Fruit fly (Drosophila melanogaster): ENCODE measurements around the gene CG31752.

The CG31752 gene

DNA sequence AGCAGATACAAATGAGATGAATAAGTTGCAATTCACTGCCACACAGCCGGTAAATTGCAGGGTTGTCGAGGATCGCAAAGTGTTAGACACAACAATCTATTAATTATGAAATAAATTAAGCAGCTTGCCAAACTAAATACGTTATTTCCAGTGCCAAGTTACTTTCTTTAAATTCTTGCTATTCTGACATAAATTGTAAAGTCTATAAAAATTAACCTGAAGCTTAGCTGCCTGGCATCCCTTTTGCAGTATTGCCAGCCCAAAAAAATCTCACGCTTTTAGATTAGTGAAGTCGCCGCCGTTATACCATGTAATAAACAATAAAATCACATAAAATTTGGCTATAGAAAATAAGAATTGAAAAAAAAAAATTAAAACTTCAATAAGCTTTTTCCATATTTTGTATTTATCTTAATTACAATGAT lies 16.5 kb upstream of the CG31752 start (continued):
- TF ChIP-seq Ets21C (GFP tag; optimal IDR thresholded peaks at IDR 0.05) (peak; percentile 96), CG7368 (GFP tag; optimal IDR thresholded peaks at IDR 0.05) (peak; percentile 95), CG11902 (GFP tag; optimal IDR thresholded peaks at IDR 0.05) (peak; percentile 93), OdsH (GFP tag; optimal IDR thresholded peaks at IDR 0.05) (peak; percentile 97), Blimp-1 (GFP tag; optimal IDR thresholded peaks at IDR 0.05) (peak; percentile 84), CG6276 (GFP tag; optimal IDR thresholded peaks at IDR 0.05) (peak; percentile 91), Sox14 (GFP tag; optimal IDR thresholded peaks at IDR 0.05) (peak; percentile 98), esn (GFP tag; optimal IDR thresholded peaks at IDR 0.05) (peak; percentile 97), CG10631 (GFP tag; optimal IDR thresholded peaks at IDR 0.05) (peak; percentile 96), CG34406 (GFP tag; optimal IDR thresholded peaks at IDR 0.05) (peak; percentile 95), CG6792 (GFP tag; optimal IDR thresholded peaks at IDR 0.05) (peak; percentile 94), ss (GFP tag; optimal IDR thresholded peaks at IDR 0.05) (peak; percentile 89 to 94), CG10669 (GFP tag; optimal IDR thresholded peaks at IDR 0.05) (peak; percentile 94), CG6163 (GFP tag; IDR thresholded peaks at IDR 0.05) (peak; percentile 98), dsx (GFP tag; optimal IDR thresholded peaks at IDR 0.05; ENCODE audit: poor library complexity, severe bottlenecking) (peak; percentile 95), net (GFP tag; optimal IDR thresholded peaks at IDR 0.05) (peak; percentile 97), CG11294 (GFP tag; IDR thresholded peaks at IDR 0.05) (peak; percentile 93), fd85E (GFP tag; optimal IDR thresholded peaks at IDR 0.05) (peak; percentile 66), salr (GFP tag; optimal IDR thresholded peaks at IDR 0.05) (peak; percentile 90 to 93), eg (GFP tag; IDR thresholded peaks at IDR 0.05) (peak; percentile 98), pdm3 (GFP tag; optimal IDR thresholded peaks at IDR 0.05) (peak; percentile 98), CG32006 (GFP tag; optimal IDR thresholded peaks at IDR 0.05) (peak; percentile 97), lz (GFP tag; optimal IDR thresholded peaks at IDR 0.05) (peak; percentile 98), svp (GFP tag) (peak; percentile 99), Eip93F (GFP tag; optimal IDR thresholded peaks at IDR 0.05) (peak; percentile 85), CG6808 (GFP tag; optimal IDR thresholded peaks at IDR 0.05) (peak; percentile 94), spab (GFP tag; optimal IDR thresholded peaks at IDR 0.05) (peak; percentile 84), Hr39 (GFP tag; optimal IDR thresholded peaks at IDR 0.05) (peak; percentile 98)

DNA sequence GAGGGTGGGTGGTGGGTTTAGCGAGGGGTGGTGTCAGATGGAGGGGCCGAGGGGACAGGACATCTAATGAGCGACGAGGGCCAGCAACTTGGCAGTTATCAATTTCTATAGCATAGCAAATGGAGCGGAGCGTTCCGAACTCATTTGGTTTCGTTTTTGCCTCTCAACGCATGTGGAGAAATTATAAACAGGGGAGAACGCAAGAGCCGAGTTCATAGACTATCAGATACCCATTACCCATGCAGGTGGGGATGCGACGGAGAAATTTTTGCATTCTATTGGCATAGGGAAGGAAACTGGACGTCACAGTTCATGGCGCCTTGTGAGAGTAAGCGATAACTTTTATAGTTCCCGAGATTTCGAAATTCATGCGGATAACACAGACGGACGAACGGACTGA lies 11.1 kb upstream of the CG31752 start:
- TF ChIP-seq spab (GFP tag; optimal IDR thresholded peaks at IDR 0.05), result no peak
- no peak for TF ChIP-seq esn (GFP tag; optimal IDR thresholded peaks at IDR 0.05)
- no peak for TF ChIP-seq Met (GFP tag; optimal IDR thresholded peaks at IDR 0.05)
- no peak for TF ChIP-seq svp (GFP tag)
- no peak for TF ChIP-seq topi (GFP tag; optimal IDR thresholded peaks at IDR 0.05)
- no peak for TF ChIP-seq Eip93F (GFP tag; optimal IDR thresholded peaks at IDR 0.05)
- no peak for TF ChIP-seq CG10631 (GFP tag; optimal IDR thresholded peaks at IDR 0.05)
- TF ChIP-seq dsx (GFP tag; optimal IDR thresholded peaks at IDR 0.05; ENCODE audit: poor library complexity, severe bottlenecking), result no peak
- TF ChIP-seq net (GFP tag; optimal IDR thresholded peaks at IDR 0.05), result no peak
- TF ChIP-seq Sox102F (GFP tag; optimal IDR thresholded peaks at IDR 0.05), result no peak
- no peak for TF ChIP-seq CG15336 (GFP tag; IDR thresholded peaks at IDR 0.05)
- no peak for TF ChIP-seq fkh (GFP tag; optimal IDR thresholded peaks at IDR 0.05)
- no peak for TF ChIP-seq CG6792 (GFP tag; optimal IDR thresholded peaks at IDR 0.05)
- no peak for TF ChIP-seq cyc (GFP tag; optimal IDR thresholded peaks at IDR 0.05)
- no peak for TF ChIP-seq CG8319 (GFP tag; optimal IDR thresholded peaks at IDR 0.05)
- TF ChIP-seq CG10669 (GFP tag; optimal IDR thresholded peaks at IDR 0.05), result no peak

DNA sequence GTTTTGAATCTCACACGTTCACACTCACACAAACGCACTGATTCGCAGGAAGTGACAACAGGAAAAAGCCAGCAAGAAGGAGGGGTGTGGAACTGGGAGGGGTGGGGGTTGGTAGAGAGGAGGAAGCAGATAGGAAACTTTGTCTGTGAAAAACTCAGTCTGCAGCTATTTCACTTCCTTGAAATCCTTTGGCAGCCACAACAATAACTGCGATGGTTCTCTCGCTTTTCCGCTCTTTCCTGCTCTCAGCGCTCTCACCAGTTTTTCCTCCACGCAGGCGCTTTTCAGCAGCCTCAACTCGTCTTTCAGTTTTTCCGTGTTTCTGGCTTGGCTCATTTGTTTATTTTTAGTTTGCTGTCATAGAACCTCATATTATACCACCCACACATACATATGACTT lies 5.7 kb upstream of the CG31752 start:
- TF ChIP-seq topi (GFP tag; optimal IDR thresholded peaks at IDR 0.05) (no peak), svp (GFP tag) (no peak), CG31627 (GFP tag; optimal IDR thresholded peaks at IDR 0.05) (no peak), Lpt (GFP tag; optimal IDR thresholded peaks at IDR 0.05) (no peak), CG11294 (GFP tag; IDR thresholded peaks at IDR 0.05) (no peak), CG9139 (GFP tag; optimal IDR thresholded peaks at IDR 0.05) (no peak), fd85E (GFP tag; optimal IDR thresholded peaks at IDR 0.05) (no peak), Smox (GFP tag; optimal IDR thresholded peaks at IDR 0.05) (no peak), CG32006 (GFP tag; optimal IDR thresholded peaks at IDR 0.05) (no peak), dac (GFP tag; optimal IDR thresholded peaks at IDR 0.05) (no peak), CG8632 (GFP tag; optimal IDR thresholded peaks at IDR 0.05) (no peak), CG7368 (GFP tag; optimal IDR thresholded peaks at IDR 0.05) (no peak), cyc (GFP tag; optimal IDR thresholded peaks at IDR 0.05) (no peak), CG11762 (GFP tag; optimal IDR thresholded peaks at IDR 0.05; ENCODE audit: insufficient read depth) (no peak), Eip93F (GFP tag; optimal IDR thresholded peaks at IDR 0.05) (no peak), CG4318 (GFP tag; optimal IDR thresholded peaks at IDR 0.05) (no peak), fd59A (GFP tag; optimal IDR thresholded peaks at IDR 0.05) (no peak), CG8319 (GFP tag; optimal IDR thresholded peaks at IDR 0.05) (no peak), net (GFP tag; optimal IDR thresholded peaks at IDR 0.05) (no peak), esn (GFP tag; optimal IDR thresholded peaks at IDR 0.05) (no peak)

Measured in whole organism, prepupa.